Fruit fly (Drosophila melanogaster): ENCODE measurements around the gene Snoo.
A peak's percentile ranks its signal among the peaks of the same experiment; 100 is the strongest.

Snoo gene

DNA sequence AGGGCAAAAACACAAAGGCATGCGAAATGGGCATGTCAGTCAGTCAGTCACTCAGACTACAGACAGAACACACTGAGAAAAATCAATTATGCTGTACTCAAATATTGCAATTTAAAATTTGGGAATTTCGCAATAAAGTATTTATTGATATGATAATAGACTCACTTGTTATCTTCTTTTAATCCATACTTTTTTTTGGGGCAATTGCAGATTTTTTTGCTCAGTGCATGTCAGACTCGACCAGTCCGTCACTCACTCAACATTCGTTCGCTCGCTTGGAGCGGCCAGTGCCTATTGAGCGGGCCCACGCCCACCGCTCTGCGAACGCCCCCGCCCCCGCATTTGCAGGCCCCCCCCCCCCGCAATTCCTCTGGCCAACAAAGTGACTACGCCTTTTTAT, 67.6 kb downstream of the Snoo start (continued):
- TF ChIP-seq yki (optimal IDR thresholded peaks at IDR 0.05) (no peak), Sry-δ (GFP tag; optimal IDR thresholded peaks at IDR 0.05) (no peak), z (GFP tag; IDR thresholded peaks at IDR 0.05) (peak; percentile 57; the same call in 2 of the 3 replicates), Hr78 (GFP tag; optimal IDR thresholded peaks at IDR 0.05) (no peak), CG12155 (GFP tag; optimal IDR thresholded peaks at IDR 0.05) (peak; percentile 61), crp (GFP tag; optimal IDR thresholded peaks at IDR 0.05) (peak in 1 of 2 experiments; percentile 1), ci (GFP tag; IDR thresholded peaks at IDR 0.05) (peak; percentile 84), Asciz (GFP tag; optimal IDR thresholded peaks at IDR 0.05) (no peak), Hmx (GFP tag; optimal IDR thresholded peaks at IDR 0.05) (no peak), CG4820 (GFP tag; optimal IDR thresholded peaks at IDR 0.05) (no peak), CG10543 (GFP tag; optimal IDR thresholded peaks at IDR 0.05) (peak; percentile 33), fd96Cb (tag; optimal IDR thresholded peaks at IDR 0.05) (peak; percentile 63), chn (GFP tag; optimal IDR thresholded peaks at IDR 0.05) (peak; percentile 45), kni (GFP tag; optimal IDR thresholded peaks at IDR 0.05) (no peak), tap (tag; optimal IDR thresholded peaks at IDR 0.05) (no peak), da (GFP tag; optimal IDR thresholded peaks at IDR 0.05) (no peak), CG3838 (GFP tag; optimal IDR thresholded peaks at IDR 0.05) (no peak), HLHmδ (GFP tag; optimal IDR thresholded peaks at IDR 0.05) (no peak), HmgZ (tag; optimal IDR thresholded peaks at IDR 0.05) (peak; percentile 49), gce (GFP tag; IDR thresholded peaks at IDR 0.05) (peak; percentile 33; the same call in 1 of the 3 replicates), CG4617 (GFP tag; optimal IDR thresholded peaks at IDR 0.05; ENCODE audit: borderline replicate concordance) (peak; percentile 12), ap (GFP tag; IDR thresholded peaks at IDR 0.05) (peak; percentile 77), dmrt99B (tag; optimal IDR thresholded peaks at IDR 0.05) (peak; percentile 76), CG9817 (tag; optimal IDR thresholded peaks at IDR 0.05) (peak; percentile 81), gro (GFP tag; optimal IDR thresholded peaks at IDR 0.05) (no peak), CG13894 (tag; optimal IDR thresholded peaks at IDR 0.05) (no peak), CG2129 (GFP tag; IDR thresholded peaks at IDR 0.05; ENCODE audit: partially characterized antibody) (no peak), GATAe (GFP tag; conservative IDR thresholded peaks at IDR 0.05) (no peak), dysf (GFP tag; IDR thresholded peaks at IDR 0.05) (peak; percentile 85), Trl (optimal IDR thresholded peaks at IDR 0.05) (no peak), Trl (GFP tag; optimal IDR thresholded peaks at IDR 0.05) (peak; percentile 56), CG4854 (GFP tag; optimal IDR thresholded peaks at IDR 0.05) (no peak), CG1602 (GFP tag; optimal IDR thresholded peaks at IDR 0.05) (peak; percentile 52), CG8089 (GFP tag; optimal IDR thresholded peaks at IDR 0.05) (peak; percentile 31), Ada2b (GFP tag; IDR thresholded peaks at IDR 0.05) (peak; percentile 84), YL-1 (GFP tag; optimal IDR thresholded peaks at IDR 0.05) (no peak), CG10959 (GFP tag; IDR thresholded peaks at IDR 0.05) (no peak), Dek (tag; optimal IDR thresholded peaks at IDR 0.05) (peak; percentile 71), CG13123 (GFP tag; optimal IDR thresholded peaks at IDR 0.05) (no peak), TFAM (GFP tag; optimal IDR thresholded peaks at IDR 0.05) (no peak), toy (GFP tag; IDR thresholded peaks at IDR 0.05) (no peak), CG8944 (GFP tag; optimal IDR thresholded peaks at IDR 0.05) (peak; percentile 50), hb (GFP tag; IDR thresholded peaks at IDR 0.05; ENCODE audit: partially characterized antibody) (no peak), CG31441 (GFP tag; IDR thresholded peaks at IDR 0.05) (0 out of 2 replicates have a peak, but pooled peaks have one; percentile 16), CG34224 (GFP tag; IDR thresholded peaks at IDR 0.05; ENCODE audit: partially characterized antibody) (no peak), HLH3B (GFP tag; IDR thresholded peaks at IDR 0.05) (peak; percentile 86), sens (GFP tag) (peak; percentile 75), CG8359 (GFP tag; optimal IDR thresholded peaks at IDR 0.05; ENCODE audit: borderline replicate concordance) (no peak), inv (GFP tag; IDR thresholded peaks at IDR 0.05; ENCODE audit: partially characterized antibody) (no peak), Neu2 (GFP tag; optimal IDR thresholded peaks at IDR 0.05; ENCODE audit: borderline replicate concordance) (no peak), CG16779 (GFP tag; IDR thresholded peaks at IDR 0.05) (no peak)

Data from whole organism, embryonic.